Worm (Caenorhabditis elegans) whole organism, mixed stage, embryonic: Measurements from ENCODE around the gene nep-4.
A peak's percentile ranks its signal among the peaks of the same experiment; 100 is the strongest.

Experiments
- M03D4.4 ChIP-seq: sonication (generic microtip); optimal IDR thresholded peaks from 2 replicates; lab custom pipeline; 2017; ENCODE audit warnings: mild to moderate bottlenecking, missing genetic modification characterization, missing compliant biosample characterization
- blmp-1 ChIP-seq: fragments of 150-350 bp; optimal IDR thresholded peaks from 2 replicates; lab custom pipeline; 2014; ENCODE audit warnings: missing biosample characterization, missing genetic modification characterization
- ces-1 ChIP-seq: fragments of 150-350 bp; optimal IDR thresholded peaks from 2 replicates; lab custom pipeline; 2014; ENCODE audit warnings: missing biosample characterization, missing genetic modification reagents, missing genetic modification characterization
- elt-3 ChIP-seq: fragments of 150-350 bp; optimal IDR thresholded peaks from 2 replicates; lab custom pipeline; 2014; ENCODE audit warnings: missing biosample characterization, missing genetic modification characterization
- hlh-1 ChIP-seq: fragments of 150-350 bp; optimal IDR thresholded peaks from 2 replicates; lab custom pipeline; 2014; ENCODE audit warnings: missing biosample characterization, missing genetic modification reagents, missing genetic modification characterization
- lin-13 ChIP-seq: fragments of 150-350 bp; optimal IDR thresholded peaks from 2 replicates; lab custom pipeline; 2014; ENCODE audit warnings: missing biosample characterization, missing genetic modification characterization
- lsy-2 ChIP-seq: fragments of 150-350 bp; optimal IDR thresholded peaks from 2 replicates; lab custom pipeline; 2014; ENCODE audit warnings: missing biosample characterization, missing genetic modification characterization
- nhr-12 ChIP-seq: fragments of 150-350 bp; optimal IDR thresholded peaks from 2 replicates; lab custom pipeline; 2014; ENCODE audit warnings: missing biosample characterization, missing genetic modification characterization
- nhr-76 ChIP-seq: sonication (generic microtip); optimal IDR thresholded peaks from 2 replicates; lab custom pipeline; 2017; ENCODE audit warnings: missing biosample characterization, missing genetic modification characterization
- snpc-4 ChIP-seq: fragments of 150-350 bp; optimal IDR thresholded peaks from 2 replicates; lab custom pipeline; 2014; ENCODE audit warnings: missing biosample characterization, missing genetic modification characterization
- unc-39 ChIP-seq: fragments of 150-350 bp; optimal IDR thresholded peaks from 2 replicates; lab custom pipeline; 2014; ENCODE audit warnings: missing biosample characterization, missing genetic modification characterization
- unc-62 ChIP-seq: fragments of 150-350 bp; optimal IDR thresholded peaks from 2 replicates; lab custom pipeline; 2014; ENCODE audit warnings: missing biosample characterization, missing genetic modification reagents, missing genetic modification characterization
- ztf-11 ChIP-seq: fragments of 150-350 bp; optimal IDR thresholded peaks from 2 replicates; lab custom pipeline; 2014; ENCODE audit warnings: missing biosample characterization, missing genetic modification characterization

DNA sequence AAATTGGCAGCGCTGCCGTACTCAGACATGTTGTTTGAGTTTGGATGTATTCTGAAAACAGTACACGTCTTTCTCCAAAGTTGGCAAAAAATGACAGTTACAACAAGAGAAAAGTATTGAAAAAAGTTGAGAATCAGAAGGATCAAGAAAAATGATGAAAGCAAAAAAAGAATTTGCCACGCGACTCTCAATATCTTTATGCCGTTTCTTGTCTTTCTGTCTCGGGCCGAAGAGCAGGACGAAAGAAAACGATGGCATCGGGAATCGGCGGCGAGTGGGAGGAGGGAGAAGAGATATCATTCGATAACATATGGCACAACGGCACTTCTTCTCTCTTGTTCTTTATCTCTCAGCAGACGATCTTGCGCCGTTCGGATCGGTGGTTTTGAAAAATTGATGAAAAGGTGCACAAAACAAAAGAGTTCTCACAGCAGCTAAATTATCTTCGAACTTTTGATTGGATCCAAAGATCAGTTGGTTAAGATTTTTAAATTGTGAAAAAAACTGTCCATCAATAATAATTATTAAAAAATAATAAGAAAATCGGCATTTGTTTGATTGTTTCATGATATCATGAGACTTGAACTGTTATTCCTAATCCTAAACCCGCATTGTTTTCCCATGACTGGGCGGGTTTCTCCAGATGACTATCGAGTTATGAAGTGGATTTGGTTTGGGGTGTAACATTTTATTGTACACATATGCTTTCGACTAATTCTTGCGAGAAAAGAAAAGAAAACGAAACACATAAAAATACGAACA, 39.8 kb downstream of the nep-4 start, which contains the start of gene gei-15:
- TF ChIP-seq nhr-12: no peak
- TF ChIP-seq unc-39 (tag; lab: Kevin White, UChicago): no peak
- peak; percentile 82 for TF ChIP-seq hlh-1 (tag; lab: Kevin White, UChicago)
- no peak for TF ChIP-seq ztf-11 (tag; lab: Kevin White, UChicago)
- no peak for TF ChIP-seq ces-1 (GFP tag; lab: Kevin White, UChicago)
- TF ChIP-seq nhr-76 (tag; lab: Kevin White, UChicago): no peak
- TF ChIP-seq snpc-4 (tag; lab: Kevin White, UChicago): no peak
- TF ChIP-seq lsy-2 (tag; lab: Kevin White, UChicago): no peak
- TF ChIP-seq blmp-1: no peak
- no peak for TF ChIP-seq elt-3
- no peak for TF ChIP-seq unc-62 (GFP tag; lab: Kevin White, UChicago)
- no peak for TF ChIP-seq lin-13 (tag; lab: Kevin White, UChicago)
- TF ChIP-seq M03D4.4: no peak
